Fruit fly (Drosophila melanogaster) whole organism, embryonic: Measurements from ENCODE around the gene Cyp28d2.

Experiments
- Abd-B ChIP-seq: fragments of 200-800 bp; sonication (Bioruptor generic); optimal IDR thresholded peaks from 2 replicates; lab custom pipeline; 2018; ENCODE audit warnings: missing biosample characterization, mild to moderate bottlenecking, missing genetic modification characterization, moderate library complexity
- CG13123 ChIP-seq: fragments of 200-800 bp; sonication (Bioruptor generic); optimal IDR thresholded peaks from 2 replicates; lab custom pipeline; 2016; ENCODE audit warnings: missing biosample characterization, missing genetic modification characterization
- CG13424 ChIP-seq: fragments of 200-800 bp; sonication (Bioruptor generic); optimal IDR thresholded peaks from 2 replicates; lab custom pipeline; 2019; ENCODE audit warnings: missing biosample characterization, mild to moderate bottlenecking, missing genetic modification characterization, moderate library complexity
- CG7372 ChIP-seq: fragments of 200-800 bp; sonication (Bioruptor generic); IDR thresholded peaks from 2 replicates; pipeline ENCODE4 v1.3.6; 2022; ENCODE audit warnings: missing biosample characterization, missing genetic modification characterization
- HLH3B ChIP-seq: fragments of 200-800 bp; sonication (Bioruptor generic); IDR thresholded peaks from 2 replicates; pipeline ENCODE4 v1.3.6; 2022; ENCODE audit warnings: missing biosample characterization, missing genetic modification characterization
- Hr78 ChIP-seq, 2 experiments: fragments of 200-800 bp in 1 of 2; fragments of >200 bp in 1 of 2; sonication (Bioruptor generic) in 1 of 2; optimal IDR thresholded peaks; 2 replicates each; lab custom pipeline; 2017 to 2019; ENCODE audit warnings: missing biosample characterization in 2 of 2, missing genetic modification characterization in 2 of 2, mild to moderate bottlenecking in 1 of 2, moderate library complexity in 1 of 2
- Xrp1 ChIP-seq: fragments of 200-800 bp; sonication (Bioruptor generic); IDR thresholded peaks from 2 replicates; pipeline ENCODE4 v1.3.6; 2022; ENCODE audit warnings: missing biosample characterization, missing genetic modification characterization
- croc ChIP-seq: fragments of 200-800 bp; sonication (Bioruptor generic); conservative IDR thresholded peaks from 3 replicates; pipeline ENCODE4 v1.3.6; 2022; ENCODE audit warnings: missing biosample characterization, missing genetic modification characterization
- usp ChIP-seq: fragments of >200 bp; optimal IDR thresholded peaks from 2 replicates; lab custom pipeline; 2017; ENCODE audit warnings: missing biosample characterization, missing genetic modification characterization
- zen2 ChIP-seq: fragments of 200-800 bp; sonication (Bioruptor generic); IDR thresholded peaks from 3 replicates; pipeline ENCODE4 v1.3.6; 2022; ENCODE audit warnings: missing biosample characterization, missing genetic modification characterization; ENCODE audit not compliant: partially characterized antibody

dm6 chr2L:5232967-5233909 is 26.2 kb downstream of the Cyp28d2 start:
- TF ChIP-seq Xrp1 = no peak
- TF ChIP-seq Hr78 (GFP tag; optimal IDR thresholded peaks at IDR 0.05; lab: Kevin White, UChicago) = no peak
- no peak for TF ChIP-seq croc
- no peak for TF ChIP-seq HLH3B (GFP tag; lab: Robert Waterston, UW)
- TF ChIP-seq Abd-B (GFP tag; lab: Kevin White, UChicago) = no peak
- no peak for TF ChIP-seq usp (GFP tag; lab: Kevin White, UChicago)
- no peak for TF ChIP-seq zen2 (GFP tag; lab: Robert Waterston, UW)
- no peak for TF ChIP-seq CG13424 (tag; lab: Kevin White, UChicago)
- TF ChIP-seq CG7372 (GFP tag; lab: Robert Waterston, UW) = no peak
- no peak for TF ChIP-seq CG13123
